Fruit fly (Drosophila melanogaster) whole organism, embryonic: ENCODE results near the gene CG8560.

ENCODE experiments used
- BtbVII ChIP-seq: fragments of 200-800 bp; sonication (Bioruptor generic); optimal IDR thresholded peaks from 3 replicates; lab custom pipeline; 2017; ENCODE audit warnings: missing biosample characterization, mild to moderate bottlenecking, missing genetic modification characterization
- CG10565 ChIP-seq: fragments of 200-800 bp; sonication (Bioruptor generic); optimal IDR thresholded peaks from 3 replicates; lab custom pipeline; 2016; ENCODE audit warnings: missing biosample characterization, mild to moderate bottlenecking, missing genetic modification characterization
- CG11398 ChIP-seq: fragments of 200-800 bp; sonication (Bioruptor generic); optimal IDR thresholded peaks from 2 replicates; lab custom pipeline; 2016; ENCODE audit warnings: missing biosample characterization, missing genetic modification characterization
- CG12236 ChIP-seq: fragments of 200-800 bp; sonication (Bioruptor generic); optimal IDR thresholded peaks from 2 replicates; lab custom pipeline; 2016; ENCODE audit warnings: missing biosample characterization, missing genetic modification characterization
- CG12659 ChIP-seq: fragments of 200-800 bp; sonication (Bioruptor generic); optimal IDR thresholded peaks from 3 replicates; lab custom pipeline; 2017; ENCODE audit warnings: mild to moderate bottlenecking, missing biosample characterization, missing genetic modification reagents, missing genetic modification characterization
- CG15269 ChIP-seq: fragments of 200-800 bp; sonication (Bioruptor generic); optimal IDR thresholded peaks from 2 replicates; lab custom pipeline; 2018; ENCODE audit warnings: missing biosample characterization, mild to moderate bottlenecking, missing genetic modification characterization, moderate library complexity
- CG15601 ChIP-seq: fragments of 200-800 bp; sonication (Bioruptor generic); optimal IDR thresholded peaks from 3 replicates; lab custom pipeline; 2019; ENCODE audit warnings: missing biosample characterization, mild to moderate bottlenecking, missing genetic modification characterization, moderate library complexity
- CG16863 ChIP-seq: fragments of 200-800 bp; sonication (Bioruptor generic); optimal IDR thresholded peaks from 3 replicates; lab custom pipeline; 2016; ENCODE audit warnings: missing biosample characterization, missing genetic modification characterization
- CG17328 ChIP-seq: fragments of 200-800 bp; sonication (Bioruptor generic); IDR thresholded peaks from 2 replicates; pipeline ENCODE4 v1.3.6; 2022; ENCODE audit warnings: missing biosample characterization, missing genetic modification characterization
- CG17359 ChIP-seq: fragments of 200-800 bp; sonication (Bioruptor generic); optimal IDR thresholded peaks from 3 replicates; lab custom pipeline; 2018; ENCODE audit warnings: missing biosample characterization, mild to moderate bottlenecking, missing genetic modification characterization, moderate library complexity
- CG2116 ChIP-seq: fragments of 200-800 bp; sonication (Bioruptor generic); optimal IDR thresholded peaks from 3 replicates; lab custom pipeline; 2018; ENCODE audit warnings: missing biosample characterization, mild to moderate bottlenecking, missing genetic modification characterization
- CG2202 ChIP-seq: fragments of 200-800 bp; sonication (Bioruptor generic); optimal IDR thresholded peaks from 2 replicates; lab custom pipeline; 2018; ENCODE audit warnings: missing biosample characterization, mild to moderate bottlenecking, missing genetic modification characterization
- CG31441 ChIP-seq: fragments of 200-800 bp; sonication (Bioruptor generic); IDR thresholded peaks from 2 replicates; pipeline ENCODE4 v1.3.6; 2022; ENCODE audit warnings: missing biosample characterization, missing genetic modification characterization
- CG33213 ChIP-seq: fragments of 200-800 bp; sonication (Bioruptor generic); optimal IDR thresholded peaks from 3 replicates; lab custom pipeline; 2016; ENCODE audit warnings: missing biosample characterization, missing genetic modification characterization
- CG34376 ChIP-seq: fragments of 200-800 bp; sonication (Bioruptor generic); optimal IDR thresholded peaks from 2 replicates; lab custom pipeline; 2018; ENCODE audit warnings: missing biosample characterization, mild to moderate bottlenecking, missing genetic modification characterization
- CG8290 ChIP-seq, 3 experiments: fragments of 200-800 bp; sonication (Bioruptor generic); optimal IDR thresholded peaks; 2 replicates each; lab custom pipeline; 2016 to 2019; ENCODE audit warnings: missing biosample characterization in 3 of 3, missing genetic modification characterization in 3 of 3, mild to moderate bottlenecking in 2 of 3, moderate library complexity in 1 of 3
- CG9876 ChIP-seq: fragments of 200-800 bp; sonication (Bioruptor generic); optimal IDR thresholded peaks from 2 replicates; lab custom pipeline; 2016; ENCODE audit warnings: missing biosample characterization, missing genetic modification characterization
- CHES-1-like ChIP-seq: fragments of 200-800 bp; sonication (Bioruptor generic); optimal IDR thresholded peaks from 2 replicates; lab custom pipeline; 2016; ENCODE audit warnings: missing biosample characterization, missing genetic modification characterization
- CkIIα-i1 ChIP-seq: fragments of 200-800 bp; sonication (Bioruptor generic); IDR thresholded peaks from 2 replicates; pipeline ENCODE4 v1.3.6; 2022; ENCODE audit warnings: missing biosample characterization, missing genetic modification characterization
- Dref ChIP-seq: fragments of 200-800 bp; sonication (Bioruptor generic); IDR thresholded peaks from 2 replicates; pipeline ENCODE4 v1.3.6; 2022; ENCODE audit warnings: missing biosample characterization, missing genetic modification characterization
- E2f2 ChIP-seq: fragments of 200-800 bp; sonication (Bioruptor generic); IDR thresholded peaks from 2 replicates; pipeline ENCODE4 v1.3.6; 2022; ENCODE audit warnings: missing biosample characterization, missing genetic modification characterization
- H15 ChIP-seq: fragments of 200-800 bp; sonication (Bioruptor generic); IDR thresholded peaks from 3 replicates; pipeline ENCODE4 v1.3.6; 2022; ENCODE audit warnings: missing biosample characterization, missing genetic modification characterization
- HLH3B ChIP-seq: fragments of 200-800 bp; sonication (Bioruptor generic); IDR thresholded peaks from 2 replicates; pipeline ENCODE4 v1.3.6; 2022; ENCODE audit warnings: missing biosample characterization, missing genetic modification characterization
- HLHmδ ChIP-seq: fragments of 200-800 bp; sonication (Bioruptor generic); optimal IDR thresholded peaks from 2 replicates; lab custom pipeline; 2018; ENCODE audit warnings: missing biosample characterization, mild to moderate bottlenecking, missing genetic modification characterization, moderate library complexity
- Hey ChIP-seq: fragments of 200-800 bp; sonication (Bioruptor generic); optimal IDR thresholded peaks from 3 replicates; lab custom pipeline; 2018; ENCODE audit warnings: missing biosample characterization, mild to moderate bottlenecking, missing genetic modification characterization
- HmgZ ChIP-seq: fragments of 200-800 bp; sonication (Bioruptor generic); optimal IDR thresholded peaks from 2 replicates; lab custom pipeline; 2018; ENCODE audit warnings: missing biosample characterization, mild to moderate bottlenecking, missing genetic modification characterization
- Kr ChIP-seq: fragments of 200-800 bp; sonication (Bioruptor generic); optimal IDR thresholded peaks from 2 replicates; lab custom pipeline; 2017; ENCODE audit warnings: missing biosample characterization, mild to moderate bottlenecking, missing genetic modification characterization
- MBD-R2 ChIP-seq: fragments of 200-800 bp; sonication (Bioruptor generic); IDR thresholded peaks from 2 replicates; pipeline ENCODE4 v1.3.6; 2022; ENCODE audit warnings: missing biosample characterization, missing genetic modification characterization
- Neu2 ChIP-seq: fragments of 200-800 bp; sonication (Bioruptor generic); optimal IDR thresholded peaks from 3 replicates; lab custom pipeline; 2016; ENCODE audit warnings: missing biosample characterization, missing genetic modification characterization, borderline replicate concordance
- Nf-YB ChIP-seq: fragments of 200-800 bp; sonication (Bioruptor generic); optimal IDR thresholded peaks from 3 replicates; lab custom pipeline; 2019; ENCODE audit warnings: missing biosample characterization, mild to moderate bottlenecking, missing genetic modification characterization, moderate library complexity
- Opbp ChIP-seq: fragments of 200-800 bp; sonication (Bioruptor generic); IDR thresholded peaks from 3 replicates; pipeline ENCODE4 v1.3.6; 2022; ENCODE audit warnings: missing biosample characterization, missing genetic modification characterization; ENCODE audit not compliant: partially characterized antibody
- Spps ChIP-seq: fragments of 200-800 bp; sonication (Bioruptor generic); optimal IDR thresholded peaks from 2 replicates; lab custom pipeline; 2018; ENCODE audit warnings: missing biosample characterization, mild to moderate bottlenecking, missing genetic modification characterization
- Taf1 ChIP-seq: fragments of 200-800 bp; sonication (Bioruptor generic); IDR thresholded peaks from 2 replicates; pipeline ENCODE4 v1.3.6; 2022; ENCODE audit warnings: missing biosample characterization, missing genetic modification characterization
- ash1 ChIP-seq: fragments of 200-800 bp; sonication (Bioruptor generic); optimal IDR thresholded peaks from 2 replicates; lab custom pipeline; 2018; ENCODE audit warnings: missing biosample characterization, mild to moderate bottlenecking, missing genetic modification characterization
- caup ChIP-seq: fragments of 200-800 bp; sonication (Bioruptor generic); optimal IDR thresholded peaks from 3 replicates; lab custom pipeline; 2017; ENCODE audit warnings: missing biosample characterization, mild to moderate bottlenecking, missing genetic modification characterization, moderate library complexity; ENCODE audit not compliant: severe bottlenecking
- ci ChIP-seq: fragments of 200-800 bp; sonication (Bioruptor generic); IDR thresholded peaks from 3 replicates; pipeline ENCODE4 v1.3.6; 2022; ENCODE audit warnings: missing biosample characterization, missing genetic modification characterization
- croc ChIP-seq: fragments of 200-800 bp; sonication (Bioruptor generic); conservative IDR thresholded peaks from 3 replicates; pipeline ENCODE4 v1.3.6; 2022; ENCODE audit warnings: missing biosample characterization, missing genetic modification characterization
- da ChIP-seq: fragments of 200-800 bp; sonication (Bioruptor generic); optimal IDR thresholded peaks from 2 replicates; lab custom pipeline; 2016; ENCODE audit warnings: missing biosample characterization, missing genetic modification characterization
- dmrt99B ChIP-seq: fragments of 200-800 bp; sonication (Bioruptor generic); optimal IDR thresholded peaks from 2 replicates; lab custom pipeline; 2018; ENCODE audit warnings: missing biosample characterization, mild to moderate bottlenecking, missing genetic modification characterization, moderate library complexity
- eyg ChIP-seq: fragments of 200-800 bp; sonication (Bioruptor generic); optimal IDR thresholded peaks from 3 replicates; lab custom pipeline; 2016; ENCODE audit warnings: missing biosample characterization, missing genetic modification characterization
- inv ChIP-seq: fragments of 200-800 bp; sonication (Bioruptor generic); IDR thresholded peaks from 2 replicates; pipeline ENCODE4 v1.3.6; 2022; ENCODE audit warnings: missing biosample characterization, missing genetic modification characterization; ENCODE audit not compliant: partially characterized antibody
- mirr ChIP-seq: fragments of 200-800 bp; sonication (Bioruptor generic); optimal IDR thresholded peaks from 3 replicates; lab custom pipeline; 2018; ENCODE audit warnings: missing biosample characterization, mild to moderate bottlenecking, missing genetic modification characterization
- pfk ChIP-seq: fragments of 200-800 bp; sonication (Bioruptor generic); optimal IDR thresholded peaks from 2 replicates; lab custom pipeline; 2018; ENCODE audit warnings: missing biosample characterization, mild to moderate bottlenecking, missing genetic modification characterization, moderate library complexity
- schlank ChIP-seq: fragments of 200-800 bp; sonication (Bioruptor generic); optimal IDR thresholded peaks from 2 replicates; lab custom pipeline; 2018; ENCODE audit warnings: missing biosample characterization, mild to moderate bottlenecking, missing genetic modification characterization
- scrt ChIP-seq: fragments of 200-800 bp; sonication (Bioruptor generic); optimal IDR thresholded peaks from 2 replicates; lab custom pipeline; 2018; ENCODE audit warnings: missing biosample characterization, mild to moderate bottlenecking, missing genetic modification characterization, moderate library complexity
- shn ChIP-seq: fragments of 200-800 bp; sonication (Bioruptor generic); optimal IDR thresholded peaks from 3 replicates; lab custom pipeline; 2016; ENCODE audit warnings: missing biosample characterization, missing genetic modification characterization
- tx ChIP-seq: fragments of 200-800 bp; sonication (Bioruptor generic); optimal IDR thresholded peaks from 2 replicates; lab custom pipeline; 2016; ENCODE audit warnings: missing biosample characterization, missing genetic modification characterization
- zen ChIP-seq: fragments of 200-800 bp; sonication (Bioruptor generic); optimal IDR thresholded peaks from 3 replicates; lab custom pipeline; 2018; ENCODE audit warnings: missing biosample characterization, mild to moderate bottlenecking, missing genetic modification characterization, moderate library complexity

CG8560 gene

DNA sequence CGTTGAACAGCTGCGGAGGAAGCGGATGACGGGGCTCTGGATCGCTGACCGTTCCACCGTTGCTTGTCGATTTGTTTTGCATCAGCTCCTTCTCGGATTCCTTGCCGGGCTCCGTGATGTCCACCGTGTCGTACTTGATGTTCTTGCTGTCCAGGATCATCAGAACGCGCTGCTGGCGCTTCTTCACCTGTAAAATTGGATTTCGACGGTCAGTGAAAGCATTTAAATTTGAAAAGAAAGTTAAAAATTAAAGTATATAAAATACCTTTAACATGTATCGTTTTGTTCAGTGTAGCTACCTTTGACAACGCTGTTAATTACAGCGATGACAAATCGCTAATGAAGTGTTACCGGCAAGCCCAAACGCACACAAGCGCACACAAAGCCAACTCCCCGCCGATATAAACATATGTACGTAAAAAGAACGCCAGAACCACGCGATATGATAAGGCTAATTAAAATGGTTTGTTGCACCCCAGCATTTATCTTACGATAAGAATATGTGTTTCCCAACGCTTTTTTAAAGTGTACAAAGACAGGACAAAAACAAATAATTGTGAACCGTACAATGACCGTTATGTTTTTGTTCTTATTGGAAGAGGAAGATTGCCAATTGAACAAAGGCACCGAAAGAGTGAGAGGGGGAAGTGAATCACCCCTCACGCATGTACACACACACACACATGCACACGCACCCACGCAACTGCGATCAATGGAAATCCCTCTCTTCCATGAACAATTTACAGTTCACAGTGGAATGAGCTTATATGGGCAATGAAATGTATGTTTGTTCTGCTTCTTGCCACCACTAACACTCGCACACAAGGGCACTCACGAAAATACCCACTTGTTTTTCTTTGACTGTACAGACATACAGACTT, 35.9 kb downstream of the CG8560 start (continued):
- TF ChIP-seq schlank (no peak), CG11398 (no peak), croc (GFP tag; lab: Robert Waterston, UW) (no peak), CG12659 (peak; percentile 2), Kr (GFP tag; lab: Kevin White, UChicago) (no peak), Taf1 (GFP tag; lab: Robert Waterston, UW) (no peak), ci (GFP tag; lab: Robert Waterston, UW) (peak; percentile 80; the same call in 2 of the 3 replicates), eyg (GFP tag; lab: Kevin White, UChicago) (no peak), CG8290 (GFP tag; optimal IDR thresholded peaks at IDR 0.05; lab: Kevin White, UChicago) (no peak), CG8290 (tag; optimal IDR thresholded peaks at IDR 0.05; lab: Kevin White, UChicago) (peak in 1 of 2 experiments; percentile 41), tx (no peak), CG33213 (GFP tag; lab: Kevin White, UChicago) (no peak), CG16863 (GFP tag; lab: Kevin White, UChicago) (no peak), Neu2 (no peak), CkIIα-i1 (GFP tag; lab: Robert Waterston, UW) (no peak), CG15601 (tag; lab: Kevin White, UChicago) (no peak), CG9876 (GFP tag; lab: Kevin White, UChicago) (no peak), CG17359 (tag; lab: Kevin White, UChicago) (peak; percentile 33), Dref (GFP tag; lab: Robert Waterston, UW) (no peak), H15 (GFP tag; lab: Robert Waterston, UW) (no peak), pfk (GFP tag; lab: Kevin White, UChicago) (no peak), shn (GFP tag; lab: Kevin White, UChicago) (no peak), Hey (tag; lab: Kevin White, UChicago) (no peak), ash1 (GFP tag; lab: Kevin White, UChicago) (no peak), MBD-R2 (GFP tag; lab: Robert Waterston, UW) (no peak; the same call in 1 of the 2 replicates), BtbVII (GFP tag; lab: Kevin White, UChicago) (no peak), HLHmδ (GFP tag; lab: Kevin White, UChicago) (peak; percentile 7), CG12236 (GFP tag; lab: Kevin White, UChicago) (no peak), CG31441 (GFP tag; lab: Robert Waterston, UW) (peak; percentile 42), zen (tag; lab: Kevin White, UChicago) (no peak), mirr (GFP tag; lab: Kevin White, UChicago) (peak; percentile 94), CG10565 (GFP tag; lab: Kevin White, UChicago) (no peak), CG17328 (peak; percentile 33; the same call in 1 of the 2 replicates), E2f2 (GFP tag; lab: Robert Waterston, UW) (peak; percentile 24; the same call in 1 of the 2 replicates), HmgZ (tag; lab: Kevin White, UChicago) (no peak), Spps (tag; lab: Kevin White, UChicago) (no peak), inv (GFP tag; lab: Robert Waterston, UW) (no peak), caup (GFP tag; lab: Kevin White, UChicago) (peak; percentile 17), HLH3B (GFP tag; lab: Robert Waterston, UW) (no peak), CG2116 (GFP tag; lab: Kevin White, UChicago) (no peak), CG15269 (peak; percentile 54), scrt (GFP tag; lab: Kevin White, UChicago) (no peak), CHES-1-like (GFP tag; lab: Kevin White, UChicago) (no peak), CG34376 (peak; percentile 80), Nf-YB (GFP tag; lab: Kevin White, UChicago) (no peak), Opbp (no peak), dmrt99B (tag; lab: Kevin White, UChicago) (peak; percentile 27), CG2202 (tag; lab: Kevin White, UChicago) (no peak), da (GFP tag; lab: Kevin White, UChicago) (no peak)
